Worm (Caenorhabditis elegans): ENCODE measurements around the gene nipa-1.

nipa-1 gene

DNA sequence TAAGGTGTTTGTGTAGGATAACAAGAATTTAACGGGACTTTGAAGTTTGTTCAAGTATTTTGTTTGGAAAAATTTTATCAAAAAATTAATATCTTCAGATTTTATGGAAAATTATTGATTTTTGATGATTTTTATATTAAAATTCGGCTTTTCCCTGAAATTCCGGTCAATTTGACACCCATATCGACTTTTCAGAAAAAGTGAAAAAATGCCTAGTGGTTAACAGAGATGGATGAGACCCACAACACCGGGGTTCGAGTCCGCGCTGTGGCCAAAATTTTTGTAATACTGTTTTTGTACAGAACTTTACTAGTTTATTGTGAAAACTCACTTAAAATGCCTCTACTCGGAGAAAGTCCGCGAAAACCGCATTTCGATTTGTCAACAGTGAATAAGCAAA, 17.4 kb downstream of the nipa-1 start:
- TF ChIP-seq mxl-1 (tag; optimal IDR thresholded peaks at IDR 0.05) (no peak), lin-54 (GFP tag; optimal IDR thresholded peaks at IDR 0.05) (no peak), ztf-28 (GFP tag; IDR thresholded peaks at IDR 0.05) (no peak), tbp1 (GFP tag; optimal IDR thresholded peaks at IDR 0.05) (peak; percentile 82), Y53G8AR.9 (GFP tag; conservative IDR thresholded peaks at IDR 0.05) (no peak), bed-1 (GFP tag; IDR thresholded peaks at IDR 0.05) (no peak), sptf-2 (GFP tag; optimal IDR thresholded peaks at IDR 0.05) (no peak), athp-1 (tag; optimal IDR thresholded peaks at IDR 0.05) (no peak), ccch-3 (GFP tag; optimal IDR thresholded peaks at IDR 0.05) (no peak), B0261.1 (tag; optimal IDR thresholded peaks at IDR 0.05) (peak; percentile 56), ceh-100 (GFP tag; IDR thresholded peaks at IDR 0.05) (no peak), ztf-18 (tag; optimal IDR thresholded peaks at IDR 0.05) (no peak), F10E7.11 (tag; optimal IDR thresholded peaks at IDR 0.05) (no peak), die-1 (tag; optimal IDR thresholded peaks at IDR 0.05) (peak; percentile 3), rpc-1 (optimal IDR thresholded peaks at IDR 0.05) (peak; percentile 39), rpc-1 (tag; optimal IDR thresholded peaks at IDR 0.05) (peak; percentile 66), F57C9.4 (tag; optimal IDR thresholded peaks at IDR 0.05) (no peak), akir-1 (GFP tag; optimal IDR thresholded peaks at IDR 0.05) (no peak), attf-5 (GFP tag; optimal IDR thresholded peaks at IDR 0.05) (no peak)

DNA sequence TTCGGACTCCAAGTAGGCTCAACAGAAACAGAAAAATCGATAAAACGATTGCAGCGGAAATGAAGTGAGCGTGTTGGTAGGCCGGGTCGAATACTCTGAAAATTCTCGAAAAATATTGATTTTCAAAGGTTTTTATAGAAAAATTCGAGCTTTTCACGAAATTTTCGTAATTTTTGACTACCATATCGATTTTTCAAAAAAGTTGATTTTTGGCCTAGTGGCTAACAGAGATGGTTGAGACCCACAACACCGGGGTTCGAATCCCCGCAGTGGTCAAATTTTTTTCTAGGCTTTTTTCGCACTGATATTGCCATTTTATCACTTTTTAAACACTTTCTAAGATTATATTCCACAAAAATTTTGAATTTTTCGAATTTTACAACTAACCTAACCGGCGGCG, 18.1 kb downstream of the nipa-1 start:
- no peak for TF ChIP-seq mcd-1 (GFP tag; IDR thresholded peaks at IDR 0.05)
- TF ChIP-seq F55B11.4 (tag; optimal IDR thresholded peaks at IDR 0.05; ENCODE audit: borderline replicate concordance, insufficient read depth) = no peak
- no peak for TF ChIP-seq K12H6.12 (tag; optimal IDR thresholded peaks at IDR 0.05)
- TF ChIP-seq ets-4 (GFP tag; optimal IDR thresholded peaks at IDR 0.05) = no peak
- TF ChIP-seq egl-18 (GFP tag; IDR thresholded peaks at IDR 0.05) = no peak
- peak; percentile 41 for TF ChIP-seq rpc-1 (optimal IDR thresholded peaks at IDR 0.05)
- peak; percentile 56 for TF ChIP-seq rpc-1 (tag; optimal IDR thresholded peaks at IDR 0.05)
- no peak for TF ChIP-seq hlh-12 (tag; optimal IDR thresholded peaks at IDR 0.05)
- no peak for TF ChIP-seq athp-1 (tag; optimal IDR thresholded peaks at IDR 0.05)
- TF ChIP-seq ceh-27 (GFP tag; optimal IDR thresholded peaks at IDR 0.05) = no peak
- TF ChIP-seq ama-1 (optimal IDR thresholded peaks at IDR 0.05) = no peak
- no peak for TF ChIP-seq ama-1 (GFP tag; optimal IDR thresholded peaks at IDR 0.05)
- peak; percentile 44 for TF ChIP-seq B0261.1 (tag; optimal IDR thresholded peaks at IDR 0.05)
- TF ChIP-seq lin-40 (tag; optimal IDR thresholded peaks at IDR 0.05) = no peak
- TF ChIP-seq snpc-4 (GFP tag; optimal IDR thresholded peaks at IDR 0.05) = no peak
- TF ChIP-seq snpc-4 (tag; optimal IDR thresholded peaks at IDR 0.05) = no peak
- TF ChIP-seq tbp1 (GFP tag; optimal IDR thresholded peaks at IDR 0.05) = peak; percentile 78
- TF ChIP-seq lir-1 (GFP tag; conservative IDR thresholded peaks at IDR 0.05) = no peak
- TF ChIP-seq die-1 (tag; optimal IDR thresholded peaks at IDR 0.05) = no peak
- TF ChIP-seq Y95B8A.8 (GFP tag; IDR thresholded peaks at IDR 0.05) = no peak
- no peak for TF ChIP-seq B0336.3 (GFP tag; IDR thresholded peaks at IDR 0.05)
- no peak for TF ChIP-seq ceh-40 (GFP tag; IDR thresholded peaks at IDR 0.05)
- TF ChIP-seq lag-1 (GFP tag; IDR thresholded peaks at IDR 0.05) = no peak
- no peak for TF ChIP-seq attf-6 (GFP tag; IDR thresholded peaks at IDR 0.05)
- TF ChIP-seq tlf-1 (GFP tag; optimal IDR thresholded peaks at IDR 0.05) = no peak
- no peak for TF ChIP-seq sdz-38 (tag; optimal IDR thresholded peaks at IDR 0.05)

DNA sequence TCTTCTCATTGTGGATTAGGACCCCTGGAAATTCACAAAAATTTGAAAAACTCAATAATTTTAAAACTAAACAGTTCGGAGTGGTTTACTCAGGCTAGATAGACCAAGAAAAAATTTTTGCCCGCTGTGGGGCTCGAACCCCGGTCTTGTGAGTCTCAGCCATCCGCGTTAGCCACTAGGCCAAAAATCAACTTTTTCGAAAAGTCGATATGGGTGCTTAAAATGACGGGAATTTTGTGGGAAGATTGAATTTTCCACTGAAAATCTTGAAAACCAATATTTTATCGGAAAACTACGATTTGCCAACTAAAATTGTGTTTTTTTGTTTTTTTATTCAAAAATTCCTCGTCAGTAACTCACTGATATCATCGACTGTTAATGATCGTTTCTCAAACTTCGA, 19.4 kb downstream of the nipa-1 start:
- no peak for TF ChIP-seq repo-1 (tag; optimal IDR thresholded peaks at IDR 0.05)
- no peak for TF ChIP-seq chd-7 (tag; optimal IDR thresholded peaks at IDR 0.05)
- TF ChIP-seq C17E4.6 (GFP tag; IDR thresholded peaks at IDR 0.05) = no peak
- no peak for TF ChIP-seq zfh-2 (GFP tag; conservative IDR thresholded peaks at IDR 0.05)
- TF ChIP-seq lag-1 (GFP tag; IDR thresholded peaks at IDR 0.05) = no peak
- TF ChIP-seq tbp1 (GFP tag; optimal IDR thresholded peaks at IDR 0.05) = peak; percentile 85
- TF ChIP-seq hsf-1 (GFP tag; IDR thresholded peaks at IDR 0.05) = no peak
- TF ChIP-seq T07F8.4 (tag; optimal IDR thresholded peaks at IDR 0.05) = no peak
- no peak for TF ChIP-seq let-526 (GFP tag; IDR thresholded peaks at IDR 0.05)
- no peak for TF ChIP-seq ztf-25 (GFP tag; IDR thresholded peaks at IDR 0.05)
- no peak for TF ChIP-seq atf-7 (tag; optimal IDR thresholded peaks at IDR 0.05)
- peak; percentile 22 for TF ChIP-seq lsl-1 (GFP tag; optimal IDR thresholded peaks at IDR 0.05)
- no peak for TF ChIP-seq madf-3 (GFP tag; IDR thresholded peaks at IDR 0.05)
- TF ChIP-seq B0261.1 (tag; optimal IDR thresholded peaks at IDR 0.05) = peak; percentile 61
- no peak for TF ChIP-seq F37B4.10 (GFP tag; IDR thresholded peaks at IDR 0.05)
